Fruit fly (Drosophila melanogaster): ENCODE results near the gene Sbat.

Sbat gene

DNA sequence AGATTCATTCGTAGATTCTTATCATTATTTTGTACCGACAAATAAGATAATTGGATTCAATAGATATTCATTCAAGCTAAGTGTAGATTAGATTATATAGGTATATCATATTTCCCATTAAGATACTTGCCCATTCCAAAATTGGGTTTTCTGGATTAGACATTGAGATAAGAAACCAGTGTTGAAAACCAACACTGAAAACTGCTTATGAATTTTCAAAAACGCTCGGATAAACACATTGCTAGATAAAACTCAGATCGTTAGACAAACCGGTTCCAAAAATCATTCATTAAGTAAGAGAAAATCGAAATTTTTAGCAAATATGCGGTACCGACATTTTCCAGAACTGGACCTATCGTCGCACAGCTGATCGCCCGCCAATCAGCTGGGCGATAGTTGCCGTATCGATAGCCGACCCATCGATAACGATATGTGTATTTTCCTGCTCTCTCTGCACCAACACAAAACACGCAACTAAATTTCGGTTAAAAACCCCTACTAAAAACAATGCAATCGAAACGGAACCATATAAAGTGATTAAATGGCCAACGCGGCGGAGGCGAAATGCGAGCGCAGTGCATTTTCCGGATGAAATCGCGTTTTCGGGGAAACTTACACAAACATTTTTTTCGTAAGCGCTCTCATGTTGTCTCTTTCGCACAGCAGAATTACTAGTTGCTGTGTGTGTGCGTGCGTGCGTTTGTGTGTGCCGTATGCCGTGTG lies 7.5 kb downstream of the Sbat start, which contains the start of the genes NTPase and lilli (continued):
- TF ChIP-seq Bgb (GFP tag; IDR thresholded peaks at IDR 0.05; ENCODE audit: partially characterized antibody) (peak; percentile 94), CG12769 (tag; optimal IDR thresholded peaks at IDR 0.05) (no peak), TFAM (GFP tag; optimal IDR thresholded peaks at IDR 0.05) (no peak), crp (GFP tag; optimal IDR thresholded peaks at IDR 0.05) (peak; percentile 98 to 99), CG34422 (GFP tag; IDR thresholded peaks at IDR 0.05) (peak; percentile 73; the same call in 2 of the 3 replicates), CG10267 (tag; optimal IDR thresholded peaks at IDR 0.05) (peak; percentile 95), sens (GFP tag) (peak; percentile 94), ems (GFP tag; optimal IDR thresholded peaks at IDR 0.05) (peak; percentile 71), CG9797 (GFP tag; optimal IDR thresholded peaks at IDR 0.05) (no peak), Hmx (GFP tag; optimal IDR thresholded peaks at IDR 0.05) (peak; percentile 68), trh (GFP tag; optimal IDR thresholded peaks at IDR 0.05) (peak; percentile 41), ap (GFP tag; IDR thresholded peaks at IDR 0.05) (peak; percentile 31; the same call in 1 of the 2 replicates), Stat92E (GFP tag; optimal IDR thresholded peaks at IDR 0.05) (no peak), Camta (GFP tag; optimal IDR thresholded peaks at IDR 0.05) (peak; percentile 70), jumu (GFP tag; optimal IDR thresholded peaks at IDR 0.05) (peak; percentile 70), CG9876 (GFP tag; optimal IDR thresholded peaks at IDR 0.05) (peak; percentile 66), CG11093 (GFP tag; IDR thresholded peaks at IDR 0.05) (no peak), Opbp (GFP tag; IDR thresholded peaks at IDR 0.05; ENCODE audit: partially characterized antibody) (peak; percentile 93), tll (GFP tag; optimal IDR thresholded peaks at IDR 0.05) (peak; percentile 20 to 65), dpn (GFP tag; optimal IDR thresholded peaks at IDR 0.05) (peak; percentile 72 to 76), cato (GFP tag; optimal IDR thresholded peaks at IDR 0.05; ENCODE audit: borderline replicate concordance) (no peak), repo (GFP tag; optimal IDR thresholded peaks at IDR 0.05) (peak; percentile 64), CG31388 (GFP tag; optimal IDR thresholded peaks at IDR 0.05) (peak; percentile 68), CG11696 (GFP tag; IDR thresholded peaks at IDR 0.05) (peak; percentile 51; the same call in 1 of the 2 replicates), BEAF-32 (GFP tag; optimal IDR thresholded peaks at IDR 0.05) (peak; percentile 94), vvl (GFP tag; IDR thresholded peaks at IDR 0.05) (peak; percentile 70), CG30431 (GFP tag; optimal IDR thresholded peaks at IDR 0.05) (peak; percentile 30), tin (GFP tag; optimal IDR thresholded peaks at IDR 0.05) (peak; percentile 63), chn (GFP tag; optimal IDR thresholded peaks at IDR 0.05) (peak; percentile 74), CG32772 (GFP tag; IDR thresholded peaks at IDR 0.05) (no peak; the same call in none of the 2 replicates), kni (GFP tag; optimal IDR thresholded peaks at IDR 0.05) (no peak), zen2 (GFP tag; IDR thresholded peaks at IDR 0.05; ENCODE audit: partially characterized antibody) (peak; percentile 94), stwl (tag; optimal IDR thresholded peaks at IDR 0.05) (peak; percentile 25), pb (GFP tag; optimal IDR thresholded peaks at IDR 0.05) (peak; percentile 64), CG11695 (GFP tag; IDR thresholded peaks at IDR 0.05) (peak; percentile 38; the same call in 1 of the 3 replicates), CG7963 (GFP tag; IDR thresholded peaks at IDR 0.05; ENCODE audit: partially characterized antibody) (peak; percentile 94), CG4404 (GFP tag; IDR thresholded peaks at IDR 0.05) (peak; percentile 31; the same call in 1 of the 2 replicates), mld (GFP tag; IDR thresholded peaks at IDR 0.05; ENCODE audit: partially characterized antibody) (peak; percentile 85), gfzf (GFP tag; optimal IDR thresholded peaks at IDR 0.05) (no peak), Poxn (GFP tag; IDR thresholded peaks at IDR 0.05) (no peak), CG6689 (GFP tag; IDR thresholded peaks at IDR 0.05) (0 out of 2 replicates have a peak, but pooled peaks have one; percentile 28), CG13775 (GFP tag; optimal IDR thresholded peaks at IDR 0.05) (peak; percentile 71), Meics (GFP tag; optimal IDR thresholded peaks at IDR 0.05) (peak; percentile 19), gsb-n (tag; optimal IDR thresholded peaks at IDR 0.05) (peak; percentile 6), Taf1 (GFP tag; IDR thresholded peaks at IDR 0.05) (no peak), GATAe (GFP tag; conservative IDR thresholded peaks at IDR 0.05) (no peak), Max (GFP tag; optimal IDR thresholded peaks at IDR 0.05) (peak; percentile 53), chif (GFP tag; optimal IDR thresholded peaks at IDR 0.05) (peak; percentile 65 to 67)
